Fruit fly (Drosophila melanogaster) whole organism, embryonic: Measurements from ENCODE around the gene fred.

ENCODE experiments used
- Adf1 ChIP-seq: fragments of 200-800 bp; sonication (Bioruptor generic); IDR thresholded peaks from 2 replicates; pipeline ENCODE4 v1.3.6; 2022; ENCODE audit warnings: missing biosample characterization, missing genetic modification characterization
- BEAF-32 ChIP-seq: fragments of 200-800 bp; sonication (Bioruptor generic); optimal IDR thresholded peaks from 3 replicates; lab custom pipeline; 2017; ENCODE audit warnings: missing biosample characterization, missing genetic modification characterization, mild to moderate bottlenecking, moderate library complexity, missing genetic modification reagents
- Bgb ChIP-seq: fragments of 200-800 bp; sonication (Bioruptor generic); IDR thresholded peaks from 2 replicates; pipeline ENCODE4 v1.3.6; 2022; ENCODE audit warnings: missing biosample characterization, missing genetic modification characterization; ENCODE audit not compliant: partially characterized antibody
- CG10565 ChIP-seq: fragments of 200-800 bp; sonication (Bioruptor generic); optimal IDR thresholded peaks from 3 replicates; lab custom pipeline; 2016; ENCODE audit warnings: missing biosample characterization, mild to moderate bottlenecking, missing genetic modification characterization
- CG15011 ChIP-seq: fragments of 200-800 bp; sonication (Bioruptor generic); optimal IDR thresholded peaks from 3 replicates; lab custom pipeline; 2018; ENCODE audit warnings: missing biosample characterization, mild to moderate bottlenecking, missing genetic modification characterization
- CG15479 ChIP-seq: fragments of 200-800 bp; sonication (Bioruptor generic); optimal IDR thresholded peaks from 3 replicates; lab custom pipeline; 2019; ENCODE audit warnings: missing biosample characterization, mild to moderate bottlenecking, missing genetic modification characterization, moderate library complexity
- CG1603 ChIP-seq: fragments of 200-800 bp; sonication (Bioruptor generic); optimal IDR thresholded peaks from 2 replicates; lab custom pipeline; 2019; ENCODE audit warnings: missing biosample characterization, mild to moderate bottlenecking, missing genetic modification characterization, moderate library complexity
- CG17186 ChIP-seq: fragments of 200-800 bp; sonication (Bioruptor generic); optimal IDR thresholded peaks from 3 replicates; lab custom pipeline; 2017; ENCODE audit warnings: missing biosample characterization, missing genetic modification reagents, missing genetic modification characterization
- CG1832 ChIP-seq: fragments of 200-800 bp; sonication (Bioruptor generic); optimal IDR thresholded peaks from 2 replicates; lab custom pipeline; 2017; ENCODE audit warnings: missing biosample characterization, mild to moderate bottlenecking, missing genetic modification characterization, inconsistent platforms
- CG18476 ChIP-seq: fragments of 200-800 bp; sonication (Bioruptor generic); optimal IDR thresholded peaks from 2 replicates; lab custom pipeline; 2016; ENCODE audit warnings: missing biosample characterization, mild to moderate bottlenecking, missing genetic modification characterization
- CG2120 ChIP-seq: fragments of 200-800 bp; sonication (Bioruptor generic); optimal IDR thresholded peaks from 3 replicates; lab custom pipeline; 2016; ENCODE audit warnings: missing biosample characterization, missing genetic modification characterization
- CG2129 ChIP-seq: fragments of 200-800 bp; sonication (Bioruptor generic); IDR thresholded peaks from 2 replicates; pipeline ENCODE4 v1.3.6; 2022; ENCODE audit warnings: missing biosample characterization, missing genetic modification characterization; ENCODE audit not compliant: partially characterized antibody
- CG4282 ChIP-seq: fragments of 200-800 bp; sonication (Bioruptor generic); optimal IDR thresholded peaks from 2 replicates; lab custom pipeline; 2016; ENCODE audit warnings: missing biosample characterization, missing genetic modification characterization
- CG4328 ChIP-seq: fragments of 200-800 bp; sonication (Bioruptor generic); optimal IDR thresholded peaks from 3 replicates; lab custom pipeline; 2017; ENCODE audit warnings: missing biosample characterization, missing genetic modification reagents, missing genetic modification characterization
- CG8765 ChIP-seq: fragments of 200-800 bp; sonication (Bioruptor generic); IDR thresholded peaks from 2 replicates; pipeline ENCODE4 v1.3.6; 2022; ENCODE audit warnings: missing biosample characterization, missing genetic modification characterization
- CG8924 ChIP-seq: fragments of 200-800 bp; optimal IDR thresholded peaks from 3 replicates; lab custom pipeline; 2019; ENCODE audit warnings: missing biosample characterization, mild to moderate bottlenecking, missing genetic modification characterization, moderate library complexity
- CG9215 ChIP-seq: fragments of 200-800 bp; sonication (Bioruptor generic); IDR thresholded peaks from 2 replicates; pipeline ENCODE4 v1.3.6; 2022; ENCODE audit warnings: missing biosample characterization, missing genetic modification characterization
- CTCF ChIP-seq: fragments of 200-800 bp; sonication (Bioruptor generic); optimal IDR thresholded peaks from 2 replicates; lab custom pipeline; 2017; ENCODE audit warnings: missing biosample characterization, mild to moderate bottlenecking, missing genetic modification characterization, moderate library complexity
- CoRest ChIP-seq: fragments of 200-800 bp; sonication (Bioruptor generic); optimal IDR thresholded peaks from 3 replicates; lab custom pipeline; 2018; ENCODE audit warnings: missing biosample characterization, mild to moderate bottlenecking, missing genetic modification characterization, moderate library complexity
- Doc3 ChIP-seq: fragments of 200-800 bp; sonication (Bioruptor generic); IDR thresholded peaks from 3 replicates; pipeline ENCODE4 v1.3.6; 2022; ENCODE audit warnings: missing biosample characterization, missing genetic modification characterization; ENCODE audit not compliant: partially characterized antibody
- GATAe ChIP-seq: fragments of 200-800 bp; sonication (Bioruptor generic); conservative IDR thresholded peaks from 2 replicates; pipeline ENCODE4 v1.3.6; 2022; ENCODE audit warnings: missing biosample characterization, missing genetic modification characterization
- HLH4C ChIP-seq: fragments of 200-800 bp; sonication (Bioruptor generic); IDR thresholded peaks from 3 replicates; pipeline ENCODE4 v1.3.6; 2022; ENCODE audit warnings: missing biosample characterization, missing genetic modification characterization; ENCODE audit not compliant: partially characterized antibody
- Hmr ChIP-seq: fragments of 200-800 bp; sonication (Bioruptor generic); optimal IDR thresholded peaks from 3 replicates; lab custom pipeline; 2017; ENCODE audit warnings: mild to moderate bottlenecking, missing biosample characterization, missing genetic modification reagents, missing genetic modification characterization
- Hsf ChIP-seq: fragments of 200-800 bp; sonication (Bioruptor generic); optimal IDR thresholded peaks from 3 replicates; lab custom pipeline; 2016; ENCODE audit warnings: missing biosample characterization, missing genetic modification characterization
- MTF-1 ChIP-seq: fragments of 200-800 bp; sonication (Bioruptor generic); optimal IDR thresholded peaks from 2 replicates; lab custom pipeline; 2018; ENCODE audit warnings: missing biosample characterization, mild to moderate bottlenecking, missing genetic modification characterization, borderline replicate concordance
- NC2α ChIP-seq: fragments of 200-800 bp; sonication (Bioruptor generic); optimal IDR thresholded peaks from 2 replicates; lab custom pipeline; 2016; ENCODE audit warnings: missing biosample characterization, missing genetic modification characterization
- Nf-YA ChIP-seq: fragments of 200-800 bp; sonication (Bioruptor generic); IDR thresholded peaks from 2 replicates; pipeline ENCODE4 v1.3.6; 2022; ENCODE audit warnings: missing biosample characterization, missing genetic modification characterization
- NfI ChIP-seq: fragments of 200-800 bp; sonication (Bioruptor generic); optimal IDR thresholded peaks from 3 replicates; lab custom pipeline; 2018; ENCODE audit warnings: missing biosample characterization, mild to moderate bottlenecking, missing genetic modification characterization, moderate library complexity
- Sry-β ChIP-seq: fragments of 200-800 bp; sonication (Bioruptor generic); optimal IDR thresholded peaks from 2 replicates; lab custom pipeline; 2018; ENCODE audit warnings: missing biosample characterization, mild to moderate bottlenecking, missing genetic modification characterization, moderate library complexity
- Stat92E ChIP-seq, 3 experiments: fragments of >200 bp in 2 of 3; fragments of 200-800 bp in 1 of 3; sonication (Bioruptor generic) in 1 of 3; optimal IDR thresholded peaks; 2 replicates each; lab custom pipeline; 2017 to 2019; ENCODE audit warnings: missing biosample characterization in 3 of 3, missing genetic modification characterization in 3 of 3, mild to moderate bottlenecking in 1 of 3, moderate library complexity in 1 of 3
- Xrp1 ChIP-seq: fragments of 200-800 bp; sonication (Bioruptor generic); IDR thresholded peaks from 2 replicates; pipeline ENCODE4 v1.3.6; 2022; ENCODE audit warnings: missing biosample characterization, missing genetic modification characterization
- bab2 ChIP-seq: fragments of 200-800 bp; sonication (Bioruptor generic); optimal IDR thresholded peaks from 2 replicates; lab custom pipeline; 2016; ENCODE audit warnings: missing biosample characterization, missing genetic modification characterization
- chinmo ChIP-seq: fragments of 200-800 bp; sonication (Bioruptor generic); IDR thresholded peaks from 4 replicates; pipeline ENCODE4 v1.3.6; 2022; ENCODE audit warnings: missing biosample characterization, missing genetic modification characterization; ENCODE audit not compliant: partially characterized antibody
- croc ChIP-seq: fragments of 200-800 bp; sonication (Bioruptor generic); conservative IDR thresholded peaks from 3 replicates; pipeline ENCODE4 v1.3.6; 2022; ENCODE audit warnings: missing biosample characterization, missing genetic modification characterization
- cwo ChIP-seq: fragments of 200-800 bp; sonication (Bioruptor generic); optimal IDR thresholded peaks from 3 replicates; lab custom pipeline; 2017; ENCODE audit warnings: missing biosample characterization, missing genetic modification characterization, mild to moderate bottlenecking, moderate library complexity, missing genetic modification reagents
- h ChIP-seq: fragments of >200 bp; optimal IDR thresholded peaks from 2 replicates; lab custom pipeline; 2017
- hb ChIP-seq: fragments of 200-800 bp; sonication (Bioruptor generic); IDR thresholded peaks from 3 replicates; pipeline ENCODE4 v1.3.6; 2022; ENCODE audit warnings: missing biosample characterization, missing genetic modification characterization; ENCODE audit not compliant: partially characterized antibody
- inv ChIP-seq: fragments of 200-800 bp; sonication (Bioruptor generic); IDR thresholded peaks from 2 replicates; pipeline ENCODE4 v1.3.6; 2022; ENCODE audit warnings: missing biosample characterization, missing genetic modification characterization; ENCODE audit not compliant: partially characterized antibody
- jigr1 ChIP-seq: fragments of 200-800 bp; sonication (Bioruptor generic); IDR thresholded peaks from 3 replicates; pipeline ENCODE4 v1.3.6; 2022; ENCODE audit warnings: missing biosample characterization, missing genetic modification characterization
- knrl ChIP-seq: fragments of 200-800 bp; sonication (Bioruptor generic); IDR thresholded peaks from 3 replicates; pipeline ENCODE4 v1.3.6; 2022; ENCODE audit warnings: missing biosample characterization, missing genetic modification characterization; ENCODE audit not compliant: partially characterized antibody
- luna ChIP-seq: fragments of 200-800 bp; sonication (Bioruptor generic); optimal IDR thresholded peaks from 2 replicates; lab custom pipeline; 2016; ENCODE audit warnings: missing biosample characterization, missing genetic modification characterization
- nerfin-1 ChIP-seq: fragments of 200-800 bp; sonication (Bioruptor generic); optimal IDR thresholded peaks from 3 replicates; lab custom pipeline; 2019; ENCODE audit warnings: missing biosample characterization, mild to moderate bottlenecking, missing genetic modification characterization, moderate library complexity
- nmo ChIP-seq: fragments of 200-800 bp; sonication (Bioruptor generic); optimal IDR thresholded peaks from 2 replicates; lab custom pipeline; 2018; ENCODE audit warnings: missing biosample characterization, mild to moderate bottlenecking, missing genetic modification characterization, moderate library complexity
- pb ChIP-seq: fragments of 200-800 bp; sonication (Bioruptor generic); optimal IDR thresholded peaks from 3 replicates; lab custom pipeline; 2016; ENCODE audit warnings: missing biosample characterization, missing genetic modification characterization
- pum ChIP-seq: fragments of 200-800 bp; sonication (Bioruptor generic); optimal IDR thresholded peaks from 2 replicates; lab custom pipeline; 2016; ENCODE audit warnings: missing biosample characterization, missing genetic modification characterization
- sna ChIP-seq: fragments of 200-800 bp; sonication (Bioruptor generic); IDR thresholded peaks from 2 replicates; pipeline ENCODE4 v1.3.6; 2022; ENCODE audit warnings: missing biosample characterization, missing genetic modification characterization; ENCODE audit not compliant: partially characterized antibody
- sob ChIP-seq: fragments of 200-800 bp; sonication (Bioruptor generic); IDR thresholded peaks from 2 replicates; pipeline ENCODE4 v1.3.6; 2022; ENCODE audit warnings: missing biosample characterization, missing genetic modification characterization
- tin ChIP-seq: fragments of 200-800 bp; sonication (Bioruptor generic); optimal IDR thresholded peaks from 3 replicates; lab custom pipeline; 2016; ENCODE audit warnings: missing biosample characterization, missing genetic modification characterization
- zen2 ChIP-seq: fragments of 200-800 bp; sonication (Bioruptor generic); IDR thresholded peaks from 3 replicates; pipeline ENCODE4 v1.3.6; 2022; ENCODE audit warnings: missing biosample characterization, missing genetic modification characterization; ENCODE audit not compliant: partially characterized antibody

The fred gene

DNA sequence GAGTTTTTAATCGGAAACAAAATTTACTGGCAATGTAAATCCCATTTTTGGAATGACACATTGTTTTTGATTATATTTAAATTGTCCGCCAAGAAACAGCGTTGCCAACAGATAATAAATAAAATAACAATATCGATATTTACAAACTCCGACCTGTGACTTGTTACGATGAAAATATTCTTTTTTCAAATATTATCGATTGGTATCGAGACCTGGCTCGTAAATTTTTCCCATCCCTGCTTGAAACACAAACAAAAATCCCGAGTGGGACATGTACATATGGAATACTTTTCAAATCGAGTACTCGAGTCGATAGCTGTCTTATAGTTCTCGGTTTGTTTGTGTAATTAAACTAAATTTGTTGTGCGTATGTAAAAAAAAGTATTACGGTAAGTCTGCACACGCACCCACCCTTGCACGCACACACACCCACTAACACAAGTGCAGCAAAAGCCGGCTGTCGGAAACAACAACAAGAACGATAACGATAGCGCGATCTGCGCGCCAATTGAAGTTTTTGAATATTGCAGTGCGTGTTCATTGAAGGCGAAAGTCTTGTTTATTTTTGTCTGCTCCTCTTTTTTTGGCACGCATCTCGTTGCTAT is 129.0 kb downstream of the fred start, which contains the start of gene TTLL4B (continued):
- TF ChIP-seq nmo (peak; percentile 58), Xrp1 (peak; percentile 37; the same call in 1 of the 2 replicates), GATAe (no peak), NfI (GFP tag; lab: Kevin White, UChicago) (no peak), h (lab: Kevin White, UChicago) (no peak), Stat92E (GFP tag; optimal IDR thresholded peaks at IDR 0.05; lab: Kevin White, UChicago) (peak in 1 of 3 experiments; percentile 53), CG4328 (GFP tag; lab: Kevin White, UChicago) (no peak), Hmr (GFP tag; lab: Kevin White, UChicago) (no peak), Adf1 (GFP tag; lab: Robert Waterston, UW) (no peak), Nf-YA (GFP tag; lab: Robert Waterston, UW) (no peak), Hsf (GFP tag; lab: Kevin White, UChicago) (peak; percentile 6), CG8765 (GFP tag; lab: Robert Waterston, UW) (no peak), CG10565 (GFP tag; lab: Kevin White, UChicago) (no peak), CoRest (peak; percentile 45), Bgb (GFP tag; lab: Robert Waterston, UW) (peak; percentile 95), luna (GFP tag; lab: Kevin White, UChicago) (no peak), BEAF-32 (GFP tag; lab: Kevin White, UChicago) (peak; percentile 95), Doc3 (GFP tag; lab: Robert Waterston, UW) (peak; percentile 78), knrl (GFP tag; lab: Robert Waterston, UW) (peak; percentile 94), tin (GFP tag; lab: Kevin White, UChicago) (no peak), inv (GFP tag; lab: Robert Waterston, UW) (peak; percentile 80), CG4282 (GFP tag; lab: Kevin White, UChicago) (no peak), pb (GFP tag; lab: Kevin White, UChicago) (no peak), jigr1 (GFP tag; lab: Robert Waterston, UW) (no peak), sob (no peak), MTF-1 (peak; percentile 65), bab2 (GFP tag; lab: Kevin White, UChicago) (no peak), CG8924 (tag; lab: Kevin White, UChicago) (peak; percentile 3), cwo (no peak), CG2129 (GFP tag; lab: Robert Waterston, UW) (peak; percentile 87), zen2 (GFP tag; lab: Robert Waterston, UW) (peak; percentile 81), CTCF (no peak), CG15011 (GFP tag; lab: Kevin White, UChicago) (no peak), CG2120 (GFP tag; lab: Kevin White, UChicago) (peak; percentile 25), CG18476 (no peak), CG1832 (GFP tag; lab: Kevin White, UChicago) (no peak), CG15479 (GFP tag; lab: Kevin White, UChicago) (no peak), sna (peak; percentile 94), HLH4C (peak; percentile 92), CG17186 (peak; percentile 6), NC2α (GFP tag; lab: Kevin White, UChicago) (no peak), nerfin-1 (tag; lab: Kevin White, UChicago) (peak; percentile 11), croc (GFP tag; lab: Robert Waterston, UW) (no peak), CG9215 (GFP tag; lab: Robert Waterston, UW) (peak; percentile 98), pum (GFP tag; lab: Kevin White, UChicago) (no peak), hb (GFP tag; lab: Robert Waterston, UW) (peak; percentile 84), Sry-β (GFP tag; lab: Kevin White, UChicago) (no peak), chinmo (GFP tag; lab: Robert Waterston, UW) (peak; percentile 58; the same call in 1 of the 4 replicates), CG1603 (tag; lab: Kevin White, UChicago) (peak; percentile 58)
